Fruit fly (Drosophila melanogaster): Measurements from ENCODE around the gene eIF2A.

DNA sequence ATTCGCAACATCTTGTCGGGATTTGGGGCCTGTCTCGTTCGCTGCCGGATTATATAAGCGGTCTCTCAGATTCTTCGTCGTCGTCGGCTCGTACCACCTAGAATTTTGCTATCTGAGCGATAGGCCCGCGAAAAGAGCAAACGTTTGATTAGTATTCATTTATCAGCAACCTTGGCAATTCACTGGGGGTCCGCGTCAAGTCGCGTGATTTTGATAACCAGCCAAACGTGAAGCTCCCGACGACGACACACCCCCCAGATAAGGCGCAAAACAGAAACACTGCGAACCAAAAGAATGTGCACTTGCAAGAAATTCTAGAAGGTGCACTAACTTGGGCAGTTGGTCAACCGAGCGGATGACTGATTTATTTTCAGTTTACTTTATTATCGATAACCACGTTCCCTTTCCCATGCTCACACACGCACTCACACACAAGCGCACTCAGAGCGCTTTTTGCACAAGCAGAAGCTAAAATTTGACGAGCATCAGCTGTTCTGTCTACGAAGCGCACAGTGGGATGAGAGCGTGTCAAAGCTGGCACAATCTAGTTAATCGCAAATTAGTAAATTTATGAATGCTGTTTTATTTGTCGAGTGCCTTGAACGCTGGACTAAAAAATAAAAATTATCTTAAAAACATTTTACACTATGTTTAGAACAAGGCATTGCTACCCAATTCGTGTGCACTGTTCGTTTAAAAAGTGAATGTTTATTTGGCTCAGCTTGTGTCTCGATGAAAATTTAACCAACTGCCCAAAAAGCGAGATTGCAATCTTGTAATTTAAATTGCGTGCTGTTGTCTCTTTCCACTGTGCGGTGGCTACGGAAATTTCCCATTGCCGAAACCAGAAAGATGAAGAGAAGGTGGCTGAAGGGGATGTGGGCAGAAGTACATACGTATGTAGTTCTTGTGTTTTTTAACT, 15.4 kb downstream of the eIF2A start:
- TF ChIP-seq CG15710 (tag; optimal IDR thresholded peaks at IDR 0.05): peak; percentile 93
- peak; percentile 95 for TF ChIP-seq CG8159 (tag; optimal IDR thresholded peaks at IDR 0.05)
- peak; percentile 88 for TF ChIP-seq CG12605 (GFP tag; IDR thresholded peaks at IDR 0.05)
- TF ChIP-seq CG4496 (GFP tag; IDR thresholded peaks at IDR 0.05): peak; percentile 95
- peak; percentile 95 for TF ChIP-seq fd96Ca (GFP tag; IDR thresholded peaks at IDR 0.05)
- TF ChIP-seq Pif1B (GFP tag; optimal IDR thresholded peaks at IDR 0.05): peak; percentile 98
- TF ChIP-seq CG10348 (GFP tag; IDR thresholded peaks at IDR 0.05): peak; percentile 76; the same call in 1 of the 2 replicates
- TF ChIP-seq Ets98B (GFP tag; IDR thresholded peaks at IDR 0.05): peak; percentile 92
- TF ChIP-seq D1 (tag; optimal IDR thresholded peaks at IDR 0.05): no peak
- no peak for TF ChIP-seq EcR (GFP tag; optimal IDR thresholded peaks at IDR 0.05)
- TF ChIP-seq Snoo (tag; optimal IDR thresholded peaks at IDR 0.05): peak; percentile 97
- TF ChIP-seq Pif1A (GFP tag; optimal IDR thresholded peaks at IDR 0.05): peak; percentile 98

All from whole organism, pupa.